Fruit fly (Drosophila melanogaster): Measurements from ENCODE around the gene HisRS.

The HisRS gene

DNA sequence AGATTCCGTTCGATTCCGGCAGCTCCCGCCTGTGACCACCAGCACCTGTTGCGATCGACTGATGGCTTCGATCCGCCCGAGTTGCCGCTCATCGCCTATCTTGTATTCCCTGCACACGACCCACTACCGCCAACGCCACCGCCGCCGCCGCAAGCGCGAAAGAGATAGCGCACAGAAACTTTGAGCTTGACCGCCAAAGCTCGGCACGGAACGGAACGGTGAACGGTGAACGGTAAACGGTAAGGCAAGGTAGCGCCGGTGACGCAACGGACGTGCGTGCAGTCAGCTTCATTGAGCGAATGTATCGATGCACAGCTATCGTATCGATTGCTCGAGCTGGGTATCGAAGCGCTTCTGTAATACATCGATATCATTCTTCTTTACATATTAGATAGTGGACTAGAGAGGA lies 3.0 kb upstream of the HisRS start, which contains the start of gene Ggt-1 (continued):
- TF ChIP-seq cg (GFP tag; optimal IDR thresholded peaks at IDR 0.05) (no peak), zfh2 (GFP tag; optimal IDR thresholded peaks at IDR 0.05) (no peak), lilli (GFP tag; optimal IDR thresholded peaks at IDR 0.05) (no peak), CG15696 (tag; optimal IDR thresholded peaks at IDR 0.05) (no peak), CG17912 (GFP tag; optimal IDR thresholded peaks at IDR 0.05) (no peak), shn (GFP tag; optimal IDR thresholded peaks at IDR 0.05) (no peak), tap (tag; optimal IDR thresholded peaks at IDR 0.05) (no peak), CG7928 (GFP tag; optimal IDR thresholded peaks at IDR 0.05) (no peak), dm (GFP tag; optimal IDR thresholded peaks at IDR 0.05) (no peak), tx (GFP tag; optimal IDR thresholded peaks at IDR 0.05) (no peak), vvl (GFP tag; IDR thresholded peaks at IDR 0.05) (peak; percentile 27; the same call in 1 of the 2 replicates), Hmr (GFP tag; optimal IDR thresholded peaks at IDR 0.05) (peak; percentile 44), chm (GFP tag; IDR thresholded peaks at IDR 0.05) (no peak), hb (GFP tag; IDR thresholded peaks at IDR 0.05; ENCODE audit: partially characterized antibody) (peak; percentile 94), CG15601 (tag; optimal IDR thresholded peaks at IDR 0.05) (no peak), repo (GFP tag; optimal IDR thresholded peaks at IDR 0.05) (no peak), Bgb (GFP tag; IDR thresholded peaks at IDR 0.05; ENCODE audit: partially characterized antibody) (peak; percentile 96), tin (GFP tag; optimal IDR thresholded peaks at IDR 0.05) (no peak), mld (GFP tag; IDR thresholded peaks at IDR 0.05; ENCODE audit: partially characterized antibody) (peak; percentile 91), HmgZ (tag; optimal IDR thresholded peaks at IDR 0.05) (peak; percentile 16), Ptx1 (GFP tag; IDR thresholded peaks at IDR 0.05) (no peak), BEAF-32 (GFP tag; optimal IDR thresholded peaks at IDR 0.05) (peak; percentile 83), CG2712 (tag; optimal IDR thresholded peaks at IDR 0.05) (peak; percentile 20), ro (GFP tag; IDR thresholded peaks at IDR 0.05) (no peak), CG12071 (GFP tag; optimal IDR thresholded peaks at IDR 0.05) (no peak), her (GFP tag; optimal IDR thresholded peaks at IDR 0.05) (no peak), Asciz (GFP tag; optimal IDR thresholded peaks at IDR 0.05) (no peak), Awh (GFP tag; IDR thresholded peaks at IDR 0.05) (no peak), CG32532 (GFP tag; IDR thresholded peaks at IDR 0.05) (peak; percentile 43; the same call in 1 of the 2 replicates), lola (GFP tag; optimal IDR thresholded peaks at IDR 0.05) (no peak), D (optimal IDR thresholded peaks at IDR 0.05) (no peak), D (GFP tag; optimal IDR thresholded peaks at IDR 0.05) (no peak), vfl (GFP tag; optimal IDR thresholded peaks at IDR 0.05) (no peak), ATbp (GFP tag; optimal IDR thresholded peaks at IDR 0.05) (no peak), pfk (GFP tag; optimal IDR thresholded peaks at IDR 0.05) (peak; percentile 94), Dfd (GFP tag; optimal IDR thresholded peaks at IDR 0.05) (no peak), CG17568 (GFP tag; optimal IDR thresholded peaks at IDR 0.05) (no peak), CG6791 (GFP tag; IDR thresholded peaks at IDR 0.05; ENCODE audit: partially characterized antibody) (peak; percentile 95), Lim3 (GFP tag; IDR thresholded peaks at IDR 0.05) (no peak), wek (GFP tag; optimal IDR thresholded peaks at IDR 0.05) (peak; percentile 3), E2f2 (GFP tag; IDR thresholded peaks at IDR 0.05) (peak; percentile 46; the same call in 1 of the 2 replicates), ERR (GFP tag; optimal IDR thresholded peaks at IDR 0.05) (no peak), CG7839 (tag; optimal IDR thresholded peaks at IDR 0.05) (no peak), ci (GFP tag; IDR thresholded peaks at IDR 0.05) (no peak; the same call in 2 of the 3 replicates), crp (GFP tag; optimal IDR thresholded peaks at IDR 0.05) (no peak), CG30020 (tag; optimal IDR thresholded peaks at IDR 0.05) (peak; percentile 23), en (GFP tag; optimal IDR thresholded peaks at IDR 0.05) (no peak), inv (GFP tag; IDR thresholded peaks at IDR 0.05; ENCODE audit: partially characterized antibody) (peak; percentile 76), caup (GFP tag; optimal IDR thresholded peaks at IDR 0.05; ENCODE audit: severe bottlenecking) (peak; percentile 14), Atf6 (GFP tag; IDR thresholded peaks at IDR 0.05) (no peak), Myb (GFP tag; optimal IDR thresholded peaks at IDR 0.05) (peak; percentile 12)
